Fruit fly (Drosophila melanogaster) whole organism, embryonic: ENCODE results near the gene CenB1A.

ENCODE experiments used
- CG10267 ChIP-seq: fragments of 200-800 bp; sonication (Bioruptor generic); optimal IDR thresholded peaks from 2 replicates; lab custom pipeline; 2018; ENCODE audit warnings: missing biosample characterization, mild to moderate bottlenecking, missing genetic modification characterization, moderate library complexity
- CG10462 ChIP-seq: fragments of 200-800 bp; sonication (Bioruptor generic); optimal IDR thresholded peaks from 2 replicates; lab custom pipeline; 2016; ENCODE audit warnings: missing biosample characterization, missing genetic modification characterization
- CG11696 ChIP-seq: fragments of 200-800 bp; sonication (Bioruptor generic); IDR thresholded peaks from 2 replicates; pipeline ENCODE4 v1.3.6; 2022; ENCODE audit warnings: missing biosample characterization, missing genetic modification characterization
- CG12071 ChIP-seq: fragments of 200-800 bp; sonication (Bioruptor generic); optimal IDR thresholded peaks from 3 replicates; lab custom pipeline; 2018; ENCODE audit warnings: missing biosample characterization, mild to moderate bottlenecking, missing genetic modification characterization
- CG13424 ChIP-seq: fragments of 200-800 bp; sonication (Bioruptor generic); optimal IDR thresholded peaks from 2 replicates; lab custom pipeline; 2019; ENCODE audit warnings: missing biosample characterization, mild to moderate bottlenecking, missing genetic modification characterization, moderate library complexity
- CG1529 ChIP-seq: fragments of 200-800 bp; sonication (Bioruptor generic); optimal IDR thresholded peaks from 3 replicates; lab custom pipeline; 2018; ENCODE audit warnings: missing biosample characterization, missing genetic modification characterization
- CG16815 ChIP-seq: fragments of 200-800 bp; sonication (Bioruptor generic); optimal IDR thresholded peaks from 3 replicates; lab custom pipeline; 2017; ENCODE audit warnings: missing biosample characterization, mild to moderate bottlenecking, missing genetic modification characterization
- CG17328 ChIP-seq: fragments of 200-800 bp; sonication (Bioruptor generic); IDR thresholded peaks from 2 replicates; pipeline ENCODE4 v1.3.6; 2022; ENCODE audit warnings: missing biosample characterization, missing genetic modification characterization
- CG17361 ChIP-seq: fragments of 200-800 bp; sonication (Bioruptor generic); IDR thresholded peaks from 3 replicates; pipeline ENCODE4 v1.3.6; 2022; ENCODE audit warnings: missing biosample characterization, missing genetic modification characterization
- CG17612 ChIP-seq: fragments of 200-800 bp; sonication (Bioruptor generic); IDR thresholded peaks from 2 replicates; pipeline ENCODE4 v1.3.6; 2022; ENCODE audit warnings: missing biosample characterization, missing genetic modification characterization
- CG17829 ChIP-seq: fragments of 200-800 bp; optimal IDR thresholded peaks from 2 replicates; lab custom pipeline; 2019; ENCODE audit warnings: missing biosample characterization, mild to moderate bottlenecking, missing genetic modification characterization, moderate library complexity
- CG18262 ChIP-seq: fragments of 200-800 bp; optimal IDR thresholded peaks from 3 replicates; lab custom pipeline; 2019; ENCODE audit warnings: missing biosample characterization, mild to moderate bottlenecking, missing genetic modification characterization, moderate library complexity
- CG2712 ChIP-seq: fragments of 200-800 bp; optimal IDR thresholded peaks from 3 replicates; lab custom pipeline; 2019; ENCODE audit warnings: missing biosample characterization, mild to moderate bottlenecking, missing genetic modification characterization, moderate library complexity
- CG30431 ChIP-seq: fragments of 200-800 bp; sonication (Bioruptor generic); optimal IDR thresholded peaks from 2 replicates; lab custom pipeline; 2017; ENCODE audit warnings: missing biosample characterization, missing genetic modification characterization
- CG32767 ChIP-seq: fragments of 200-800 bp; sonication (Bioruptor generic); IDR thresholded peaks from 2 replicates; pipeline ENCODE4 v1.3.6; 2022; ENCODE audit warnings: missing biosample characterization, missing genetic modification characterization
- CG4424 ChIP-seq: fragments of 200-800 bp; sonication (Bioruptor generic); optimal IDR thresholded peaks from 3 replicates; lab custom pipeline; 2016; ENCODE audit warnings: missing biosample characterization, missing genetic modification characterization
- CG6254 ChIP-seq: fragments of 200-800 bp; sonication (Bioruptor generic); optimal IDR thresholded peaks from 3 replicates; lab custom pipeline; 2017; ENCODE audit warnings: mild to moderate bottlenecking, missing biosample characterization, missing genetic modification reagents, missing genetic modification characterization
- CG6689 ChIP-seq: fragments of 200-800 bp; sonication (Bioruptor generic); IDR thresholded peaks from 2 replicates; pipeline ENCODE4 v1.3.6; 2022; ENCODE audit warnings: missing biosample characterization, missing genetic modification characterization
- CG8359 ChIP-seq: fragments of 200-800 bp; sonication (Bioruptor generic); optimal IDR thresholded peaks from 2 replicates; lab custom pipeline; 2017; ENCODE audit warnings: missing biosample characterization, mild to moderate bottlenecking, missing genetic modification characterization, borderline replicate concordance
- CG8765 ChIP-seq: fragments of 200-800 bp; sonication (Bioruptor generic); IDR thresholded peaks from 2 replicates; pipeline ENCODE4 v1.3.6; 2022; ENCODE audit warnings: missing biosample characterization, missing genetic modification characterization
- CG9727 ChIP-seq: fragments of 200-800 bp; sonication (Bioruptor generic); optimal IDR thresholded peaks from 3 replicates; lab custom pipeline; 2017; ENCODE audit warnings: missing biosample characterization, mild to moderate bottlenecking, missing genetic modification characterization
- D ChIP-seq, 2 experiments: fragments of 200-800 bp in 1 of 2; fragments of >200 bp in 1 of 2; sonication (Bioruptor generic) in 1 of 2; optimal IDR thresholded peaks; 2 replicates in 1 of 2; 3 replicates in 1 of 2; lab custom pipeline; 2017; ENCODE audit warnings: mild to moderate bottlenecking in 1 of 2, missing biosample characterization in 1 of 2, missing genetic modification characterization in 1 of 2, missing genetic modification reagents in 1 of 2
- Lim3 ChIP-seq: fragments of 200-800 bp; sonication (Bioruptor generic); IDR thresholded peaks from 2 replicates; pipeline ENCODE4 v1.3.6; 2022; ENCODE audit warnings: missing biosample characterization, missing genetic modification characterization
- NC2β ChIP-seq: fragments of 200-800 bp; sonication (Bioruptor generic); optimal IDR thresholded peaks from 2 replicates; lab custom pipeline; 2016; ENCODE audit warnings: missing biosample characterization, missing genetic modification characterization
- Ptx1 ChIP-seq: fragments of 200-800 bp; sonication (Bioruptor generic); IDR thresholded peaks from 2 replicates; pipeline ENCODE4 v1.3.6; 2022; ENCODE audit warnings: missing biosample characterization, missing genetic modification characterization
- Spps ChIP-seq: fragments of 200-800 bp; sonication (Bioruptor generic); optimal IDR thresholded peaks from 2 replicates; lab custom pipeline; 2018; ENCODE audit warnings: missing biosample characterization, mild to moderate bottlenecking, missing genetic modification characterization
- Sry-β ChIP-seq: fragments of 200-800 bp; sonication (Bioruptor generic); optimal IDR thresholded peaks from 2 replicates; lab custom pipeline; 2018; ENCODE audit warnings: missing biosample characterization, mild to moderate bottlenecking, missing genetic modification characterization, moderate library complexity
- Ssrp ChIP-seq: fragments of 200-800 bp; sonication (Bioruptor generic); optimal IDR thresholded peaks from 2 replicates; lab custom pipeline; 2018; ENCODE audit warnings: missing biosample characterization, mild to moderate bottlenecking, missing genetic modification characterization, moderate library complexity
- Usf ChIP-seq: fragments of 200-800 bp; sonication (Bioruptor generic); optimal IDR thresholded peaks from 2 replicates; lab custom pipeline; 2017; ENCODE audit warnings: missing genotype, missing biosample characterization, missing genetic modification characterization
- Xbp1 ChIP-seq: fragments of 200-800 bp; sonication (Bioruptor generic); optimal IDR thresholded peaks from 3 replicates; lab custom pipeline; 2016; ENCODE audit warnings: missing biosample characterization, mild to moderate bottlenecking, missing genetic modification characterization
- Xrp1 ChIP-seq: fragments of 200-800 bp; sonication (Bioruptor generic); IDR thresholded peaks from 2 replicates; pipeline ENCODE4 v1.3.6; 2022; ENCODE audit warnings: missing biosample characterization, missing genetic modification characterization
- aop ChIP-seq: fragments of 200-800 bp; sonication (Bioruptor generic); IDR thresholded peaks from 2 replicates; pipeline ENCODE4 v1.3.6; 2022; ENCODE audit warnings: missing biosample characterization, missing genetic modification characterization
- bcd ChIP-seq: fragments of 200-800 bp; sonication (Bioruptor generic); optimal IDR thresholded peaks from 2 replicates; lab custom pipeline; 2017; ENCODE audit warnings: missing biosample characterization, mild to moderate bottlenecking, missing genetic modification characterization
- bsh ChIP-seq, 2 experiments: fragments of 200-800 bp; sonication (Bioruptor generic); optimal IDR thresholded peaks; 2 replicates each; lab custom pipeline; 2017 to 2018; ENCODE audit warnings: mild to moderate bottlenecking in 2 of 2, missing biosample characterization in 2 of 2, missing genetic modification characterization in 2 of 2, moderate library complexity in 1 of 2
- chinmo ChIP-seq: fragments of 200-800 bp; sonication (Bioruptor generic); IDR thresholded peaks from 4 replicates; pipeline ENCODE4 v1.3.6; 2022; ENCODE audit warnings: missing biosample characterization, missing genetic modification characterization; ENCODE audit not compliant: partially characterized antibody
- chm ChIP-seq: fragments of 200-800 bp; sonication (Bioruptor generic); IDR thresholded peaks from 2 replicates; pipeline ENCODE4 v1.3.6; 2022; ENCODE audit warnings: missing biosample characterization, missing genetic modification characterization
- fd96Cb ChIP-seq: fragments of 200-800 bp; sonication (Bioruptor generic); optimal IDR thresholded peaks from 2 replicates; lab custom pipeline; 2018; ENCODE audit warnings: missing biosample characterization, mild to moderate bottlenecking, missing genetic modification characterization, moderate library complexity
- gce ChIP-seq: fragments of 200-800 bp; sonication (Bioruptor generic); IDR thresholded peaks from 3 replicates; pipeline ENCODE4 v1.3.6; 2022; ENCODE audit warnings: missing biosample characterization, missing genetic modification characterization
- jumu ChIP-seq: fragments of 200-800 bp; sonication (Bioruptor generic); optimal IDR thresholded peaks from 3 replicates; lab custom pipeline; 2016; ENCODE audit warnings: missing biosample characterization, missing genetic modification characterization
- lilli ChIP-seq: fragments of 200-800 bp; sonication (Bioruptor generic); optimal IDR thresholded peaks from 3 replicates; lab custom pipeline; 2016; ENCODE audit warnings: missing biosample characterization, missing genetic modification characterization
- lola ChIP-seq, 3 experiments: fragments of >200 bp in 2 of 3; fragments of 200-800 bp in 1 of 3; sonication (Bioruptor generic) in 1 of 3; optimal IDR thresholded peaks; 2 replicates each; lab custom pipeline; 2017 to 2019; ENCODE audit warnings: missing biosample characterization in 3 of 3, missing genetic modification characterization in 3 of 3, mild to moderate bottlenecking in 1 of 3, moderate library complexity in 1 of 3
- nom ChIP-seq: fragments of 200-800 bp; sonication (Bioruptor generic); optimal IDR thresholded peaks from 2 replicates; lab custom pipeline; 2017; ENCODE audit warnings: missing biosample characterization, missing genetic modification characterization, mild to moderate bottlenecking, moderate library complexity, missing genetic modification reagents
- org-1 ChIP-seq: fragments of 200-800 bp; sonication (Bioruptor generic); optimal IDR thresholded peaks from 2 replicates; lab custom pipeline; 2017; ENCODE audit warnings: missing biosample characterization, missing genetic modification characterization
- pzg ChIP-seq: fragments of 200-800 bp; sonication (Bioruptor generic); optimal IDR thresholded peaks from 3 replicates; lab custom pipeline; 2018; ENCODE audit warnings: missing biosample characterization, mild to moderate bottlenecking, missing genetic modification characterization, moderate library complexity
- sens ChIP-seq: fragments of 200-800 bp; sonication (Bioruptor generic); peaks from one replicate; lab custom pipeline; 2016; ENCODE audit warnings: missing biosample characterization, missing genetic modification characterization
- sqz ChIP-seq: fragments of 200-800 bp; sonication (Bioruptor generic); optimal IDR thresholded peaks from 3 replicates; lab custom pipeline; 2018; ENCODE audit warnings: missing biosample characterization, mild to moderate bottlenecking, missing genetic modification characterization
- tio ChIP-seq: fragments of 200-800 bp; sonication (Bioruptor generic); optimal IDR thresholded peaks from 2 replicates; lab custom pipeline; 2017; ENCODE audit warnings: missing biosample characterization, missing genetic modification characterization, inconsistent platforms
- tll ChIP-seq, 2 experiments: fragments of 200-800 bp in 1 of 2; fragments of >200 bp in 1 of 2; sonication (Bioruptor generic) in 1 of 2; optimal IDR thresholded peaks; 2 replicates each; lab custom pipeline; 2017 to 2019; ENCODE audit warnings: missing biosample characterization in 2 of 2, missing genetic modification characterization in 2 of 2, mild to moderate bottlenecking in 1 of 2, moderate library complexity in 1 of 2
- trem ChIP-seq: fragments of 200-800 bp; optimal IDR thresholded peaks from 3 replicates; lab custom pipeline; 2019; ENCODE audit warnings: missing biosample characterization, mild to moderate bottlenecking, missing genetic modification characterization, moderate library complexity

CenB1A gene

dm6 chr3R:23149021-23149571, 30.9 kb downstream of the CenB1A start (continued):
- TF ChIP-seq chinmo (GFP tag; lab: Robert Waterston, UW) (no peak), CG17361 (peak; percentile 63), bsh (GFP tag; optimal IDR thresholded peaks at IDR 0.05; lab: Kevin White, UChicago) (peak; percentile 62 to 65), chm (GFP tag; lab: Robert Waterston, UW) (peak; percentile 53; the same call in 1 of the 2 replicates), CG11696 (GFP tag; lab: Robert Waterston, UW) (no peak), CG8359 (GFP tag; lab: Kevin White, UChicago) (peak; percentile 3), Ssrp (peak; percentile 17), tio (GFP tag; lab: Kevin White, UChicago) (no peak), sqz (GFP tag; lab: Kevin White, UChicago) (peak; percentile 36), D (optimal IDR thresholded peaks at IDR 0.05; lab: Kevin White, UChicago) (no peak), D (GFP tag; optimal IDR thresholded peaks at IDR 0.05; lab: Kevin White, UChicago) (peak; percentile 57), bcd (GFP tag; lab: Kevin White, UChicago) (no peak), CG6254 (peak; percentile 39), pzg (GFP tag; lab: Kevin White, UChicago) (no peak), lilli (GFP tag; lab: Kevin White, UChicago) (no peak), CG17328 (GFP tag; lab: Robert Waterston, UW) (peak; percentile 65), org-1 (GFP tag; lab: Kevin White, UChicago) (no peak), Usf (GFP tag; lab: Kevin White, UChicago) (peak; percentile 15), CG10462 (no peak), sens (GFP tag; lab: Kevin White, UChicago) (peak; percentile 63), CG17829 (tag; lab: Kevin White, UChicago) (peak; percentile 69), gce (no peak), CG13424 (peak; percentile 26), Lim3 (GFP tag; lab: Robert Waterston, UW) (no peak), Sry-β (peak; percentile 33), Xbp1 (GFP tag; lab: Kevin White, UChicago) (peak; percentile 9), CG6689 (peak; percentile 48; the same call in 1 of the 2 replicates), CG32767 (GFP tag; lab: Robert Waterston, UW) (no peak), Spps (tag; lab: Kevin White, UChicago) (peak; percentile 35), CG9727 (GFP tag; lab: Kevin White, UChicago) (peak; percentile 72), CG10267 (tag; lab: Kevin White, UChicago) (peak; percentile 63), CG4424 (GFP tag; lab: Kevin White, UChicago) (peak; percentile 21), CG17612 (no peak), Xrp1 (peak; percentile 82), CG16815 (GFP tag; lab: Kevin White, UChicago) (peak; percentile 60), CG1529 (GFP tag; lab: Kevin White, UChicago) (no peak), CG18262 (tag; lab: Kevin White, UChicago) (peak; percentile 73), fd96Cb (peak; percentile 33), CG12071 (GFP tag; lab: Kevin White, UChicago) (no peak), lola (GFP tag; optimal IDR thresholded peaks at IDR 0.05; lab: Kevin White, UChicago) (peak in 1 of 3 experiments; percentile 80), aop (GFP tag; lab: Robert Waterston, UW) (no peak), jumu (no peak), nom (peak; percentile 87), NC2β (no peak), tll (GFP tag; optimal IDR thresholded peaks at IDR 0.05; lab: Kevin White, UChicago) (peak in 1 of 2 experiments; percentile 11), CG8765 (GFP tag; lab: Robert Waterston, UW) (peak; percentile 14; the same call in 1 of the 2 replicates), CG30431 (GFP tag; lab: Kevin White, UChicago) (peak; percentile 17), Ptx1 (peak; percentile 19; the same call in 1 of the 2 replicates), trem (tag; lab: Kevin White, UChicago) (no peak), CG2712 (tag; lab: Kevin White, UChicago) (peak; percentile 73)
